Fruit fly (Drosophila melanogaster) Kc167 (cell line): ENCODE data around the gene CG7322.

Source experiments
- Myc ChIP-seq: fragments of >200 bp; optimal IDR thresholded peaks from 2 replicates; lab custom pipeline; 2017; ENCODE audit warnings: missing external identifiers
- Sin3A ChIP-seq: fragments of >200 bp; optimal IDR thresholded peaks from 2 replicates; lab custom pipeline; 2018; ENCODE audit warnings: missing external identifiers
- h ChIP-seq: fragments of >200 bp; optimal IDR thresholded peaks from 3 replicates; lab custom pipeline; 2018; ENCODE audit warnings: missing external identifiers
- insv ChIP-seq: fragments of >200 bp; optimal IDR thresholded peaks from 3 replicates; lab custom pipeline; 2018; ENCODE audit warnings: missing external identifiers
- psq ChIP-seq: fragments of >200 bp; optimal IDR thresholded peaks from 2 replicates; lab custom pipeline; 2017; ENCODE audit warnings: missing external identifiers
- ttk ChIP-seq: sonication (Bioruptor generic); optimal IDR thresholded peaks from 2 replicates; lab custom pipeline; 2017; ENCODE audit warnings: missing external identifiers

- TF ChIP-seq psq (lab: Kevin White, UChicago) (no peak), ttk (lab: Kevin White, UChicago) (no peak), h (lab: Kevin White, UChicago) (no peak), insv (lab: Kevin White, UChicago) (no peak), Myc (no peak), Sin3A (lab: Kevin White, UChicago) (no peak)
Measured at dm6 chrX:18832371-18832852, 25.1 kb downstream of the CG7322 start, which contains the start of gene Pvf1.
